Worm (Caenorhabditis elegans): ENCODE results near the gene Y39A3CL.4.

DNA sequence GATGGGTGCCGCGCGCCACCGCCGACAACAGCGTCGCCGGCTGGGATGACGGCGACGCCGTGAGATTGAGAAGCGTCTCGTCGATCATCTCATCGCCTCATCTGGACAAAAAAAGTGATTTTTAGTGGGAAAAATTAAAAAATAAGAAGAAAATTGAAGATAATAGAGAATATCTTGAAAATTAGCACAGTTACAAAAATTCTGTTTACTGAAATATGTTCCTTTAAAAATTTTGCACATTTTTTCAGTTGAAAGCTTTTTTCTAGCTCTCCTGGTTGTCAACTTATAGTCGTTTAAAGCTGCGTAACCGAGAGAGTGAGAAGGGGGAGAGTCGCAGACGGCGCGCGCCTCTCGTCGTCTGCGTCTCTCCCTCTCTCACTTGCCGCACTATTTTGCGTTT is 44.9 kb downstream of the Y39A3CL.4 start, which contains the start of gene ser-4:
- TF ChIP-seq cog-1 (tag; optimal IDR thresholded peaks at IDR 0.05) (no peak), flt-1 (GFP tag; IDR thresholded peaks at IDR 0.05) (no peak), med-1 (GFP tag; optimal IDR thresholded peaks at IDR 0.05; ENCODE audit: insufficient read depth) (no peak)

Measured in whole organism, midembryonic.